Worm (Caenorhabditis elegans): ENCODE results near the gene mlc-4.
A peak's percentile ranks its signal among the peaks of the same experiment; 100 is the strongest.

mlc-4 gene

DNA sequence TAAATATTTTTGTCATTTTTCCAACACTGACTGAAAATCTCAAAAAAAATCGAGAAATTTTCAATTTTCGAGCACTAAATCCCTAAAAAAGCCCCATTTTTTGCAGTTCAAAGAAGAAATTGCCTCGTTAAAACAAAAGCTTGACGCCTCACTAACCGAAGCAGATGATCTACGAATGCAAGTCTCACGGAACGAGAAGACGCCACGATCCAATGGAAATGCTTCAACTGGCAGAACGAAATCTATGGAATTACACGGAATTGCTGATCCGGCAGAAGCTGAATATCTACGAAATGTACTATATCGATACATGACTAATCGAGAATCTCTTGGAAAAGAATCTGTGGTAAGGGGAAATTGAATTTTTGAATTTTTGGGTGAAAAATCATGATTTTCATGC is 30.3 kb upstream of the mlc-4 start (continued):
- TF ChIP-seq ceh-9 (tag; optimal IDR thresholded peaks at IDR 0.05) (no peak), ref-2 (tag; optimal IDR thresholded peaks at IDR 0.05) (peak; percentile 17), zip-5 (tag; optimal IDR thresholded peaks at IDR 0.05) (peak; percentile 36), pros-1 (tag; optimal IDR thresholded peaks at IDR 0.05) (no peak), ceh-2 (tag; optimal IDR thresholded peaks at IDR 0.05) (peak; percentile 48), pag-3 (tag; optimal IDR thresholded peaks at IDR 0.05; ENCODE audit: borderline replicate concordance) (no peak), dve-1 (tag; optimal IDR thresholded peaks at IDR 0.05) (no peak), unc-55 (GFP tag; optimal IDR thresholded peaks at IDR 0.05) (no peak)

DNA sequence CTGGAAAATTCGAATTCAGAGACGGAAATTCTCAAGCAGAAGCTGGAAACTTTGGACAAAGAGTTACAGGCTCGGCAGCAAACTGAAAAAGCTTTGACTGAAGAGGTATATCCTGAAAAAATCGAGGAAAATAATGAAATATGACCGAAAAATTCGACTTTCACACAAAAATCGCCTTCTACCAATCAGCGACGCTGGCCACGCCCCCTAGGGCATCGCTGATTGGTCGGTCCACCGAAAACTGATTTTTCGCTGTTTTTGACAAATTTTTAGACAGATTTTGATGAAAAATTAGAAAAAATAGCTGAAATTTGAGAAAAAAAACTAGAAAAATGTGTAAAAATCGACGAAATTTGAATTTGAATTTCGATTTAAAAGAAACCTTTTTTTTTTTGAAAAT is 25.3 kb upstream of the mlc-4 start:
- TF ChIP-seq zip-5 (tag; optimal IDR thresholded peaks at IDR 0.05), result no peak
- no peak for TF ChIP-seq unc-42 (tag; optimal IDR thresholded peaks at IDR 0.05)
- no peak for TF ChIP-seq ceh-31 (tag; optimal IDR thresholded peaks at IDR 0.05)
- peak; percentile 98 for TF ChIP-seq nfya-1 (tag; optimal IDR thresholded peaks at IDR 0.05)
- no peak for TF ChIP-seq madf-2 (tag; optimal IDR thresholded peaks at IDR 0.05)

DNA sequence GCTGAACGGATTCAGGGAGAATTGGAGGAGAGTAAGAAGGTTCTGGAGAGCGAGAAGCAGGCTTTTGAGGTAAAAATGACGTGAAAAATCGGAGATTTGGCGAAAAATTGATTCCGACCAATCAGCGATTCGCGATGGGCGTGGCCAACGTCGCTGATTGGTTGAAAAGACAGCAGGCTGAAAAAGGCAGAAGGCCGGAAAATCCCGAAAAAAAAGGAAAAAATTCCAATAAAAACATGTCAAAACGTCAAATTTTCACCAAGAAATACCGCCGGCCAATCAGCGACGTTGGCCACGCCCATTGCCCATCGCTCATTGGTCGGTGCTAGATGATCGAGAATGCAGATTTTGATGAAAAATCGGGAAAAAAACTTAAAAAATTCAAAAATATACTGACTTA is 23.9 kb upstream of the mlc-4 start:
- TF ChIP-seq nfya-1 (tag; optimal IDR thresholded peaks at IDR 0.05), result peak; percentile 82
- no peak for TF ChIP-seq ceh-6 (GFP tag; optimal IDR thresholded peaks at IDR 0.05)
- TF ChIP-seq tbx-7 (tag; optimal IDR thresholded peaks at IDR 0.05), result no peak

DNA sequence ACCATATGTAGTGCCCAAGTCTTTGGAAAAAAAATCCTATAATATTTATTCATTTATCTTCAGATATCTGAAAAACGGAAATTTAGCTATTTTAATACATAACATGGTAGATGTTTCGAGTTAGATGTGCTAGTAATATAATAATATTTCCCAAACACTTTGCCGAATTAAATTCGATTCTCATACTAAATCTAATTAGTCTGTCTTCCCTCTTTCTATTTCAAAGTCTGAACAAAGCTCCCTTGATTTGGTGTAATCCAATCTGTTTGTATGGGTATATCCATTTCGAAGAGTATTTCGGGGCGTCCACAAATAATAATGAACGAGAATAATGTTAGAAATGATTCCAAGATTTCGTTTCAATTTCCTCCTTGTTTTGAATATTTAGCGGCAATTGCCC is 20.8 kb upstream of the mlc-4 start:
- no peak for TF ChIP-seq nhr-232 (tag; optimal IDR thresholded peaks at IDR 0.05)
- peak; percentile 97 for TF ChIP-seq unc-42 (tag; optimal IDR thresholded peaks at IDR 0.05)
- TF ChIP-seq C38D4.7 (GFP tag; optimal IDR thresholded peaks at IDR 0.05), result no peak
- TF ChIP-seq sox-2 (GFP tag; IDR thresholded peaks at IDR 0.05), result no peak
- TF ChIP-seq ceh-31 (tag; optimal IDR thresholded peaks at IDR 0.05), result peak; percentile 29
- no peak for TF ChIP-seq ttx-3 (tag; optimal IDR thresholded peaks at IDR 0.05)

DNA sequence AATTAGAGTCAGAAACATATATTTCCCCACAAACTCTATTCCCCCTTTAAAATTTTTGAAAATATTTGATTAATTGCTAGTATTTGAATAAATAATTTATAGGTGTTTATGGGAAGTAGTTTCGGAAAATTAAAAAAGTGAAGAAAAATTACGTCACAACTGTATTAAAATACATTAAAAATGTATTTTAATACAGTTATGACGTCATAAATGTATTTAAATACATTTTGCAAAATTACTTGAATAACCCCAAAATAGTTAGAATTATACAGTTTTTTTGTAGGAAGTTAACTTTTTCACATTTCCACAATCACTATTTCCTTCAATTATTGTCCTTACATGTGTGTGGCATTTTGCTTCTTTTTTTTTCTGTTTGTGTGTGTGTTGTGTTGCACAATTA is 19.9 kb upstream of the mlc-4 start:
- no peak for TF ChIP-seq tbx-7 (tag; optimal IDR thresholded peaks at IDR 0.05)
- no peak for TF ChIP-seq rnt-1 (tag; optimal IDR thresholded peaks at IDR 0.05)
- no peak for TF ChIP-seq ets-4 (tag; optimal IDR thresholded peaks at IDR 0.05)
- no peak for TF ChIP-seq fkh-10 (GFP tag; optimal IDR thresholded peaks at IDR 0.05)
- no peak for TF ChIP-seq mec-3 (tag; optimal IDR thresholded peaks at IDR 0.05; ENCODE audit: borderline replicate concordance)
- no peak for TF ChIP-seq elt-4 (tag; optimal IDR thresholded peaks at IDR 0.05)
- TF ChIP-seq ama-1 (optimal IDR thresholded peaks at IDR 0.05), result no peak
- no peak for TF ChIP-seq ceh-48 (tag; optimal IDR thresholded peaks at IDR 0.05)
- TF ChIP-seq nfya-1 (tag; optimal IDR thresholded peaks at IDR 0.05), result no peak
- TF ChIP-seq eyg-1 (tag; optimal IDR thresholded peaks at IDR 0.05), result no peak
- no peak for TF ChIP-seq elt-2 (tag; optimal IDR thresholded peaks at IDR 0.05)
- no peak for TF ChIP-seq ztf-16 (tag; optimal IDR thresholded peaks at IDR 0.05)
- TF ChIP-seq Y22D7AL.16 (tag; optimal IDR thresholded peaks at IDR 0.05), result no peak
- TF ChIP-seq madf-2 (tag; optimal IDR thresholded peaks at IDR 0.05), result no peak

DNA sequence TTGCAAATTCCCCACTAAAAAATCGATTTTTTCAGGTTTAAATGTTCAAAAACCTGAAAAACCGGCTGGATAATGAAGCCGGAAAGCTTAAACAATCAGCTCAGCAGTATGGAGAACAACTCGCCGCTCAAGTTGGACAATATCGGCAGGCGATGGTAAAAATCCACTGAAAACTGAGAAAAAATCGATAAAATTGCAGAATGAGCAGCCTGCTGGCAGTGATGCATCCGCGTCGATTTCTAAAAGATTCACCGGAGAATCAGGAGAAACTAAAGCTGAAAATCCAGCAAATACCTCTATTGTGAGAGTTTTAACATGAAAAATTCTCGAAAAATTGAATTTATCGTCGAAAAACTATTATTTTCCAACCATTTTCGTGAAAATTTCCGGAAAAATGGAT is 11.9 kb upstream of the mlc-4 start, which contains the start of gene golg-4:
Gene golg-4, plus strand, starts transcription at position 34 of the 400 bp plus-strand sequence.
- no peak for TF ChIP-seq elt-2 (tag; optimal IDR thresholded peaks at IDR 0.05)
- TF ChIP-seq ceh-48 (tag; optimal IDR thresholded peaks at IDR 0.05), result peak; percentile 12

DNA sequence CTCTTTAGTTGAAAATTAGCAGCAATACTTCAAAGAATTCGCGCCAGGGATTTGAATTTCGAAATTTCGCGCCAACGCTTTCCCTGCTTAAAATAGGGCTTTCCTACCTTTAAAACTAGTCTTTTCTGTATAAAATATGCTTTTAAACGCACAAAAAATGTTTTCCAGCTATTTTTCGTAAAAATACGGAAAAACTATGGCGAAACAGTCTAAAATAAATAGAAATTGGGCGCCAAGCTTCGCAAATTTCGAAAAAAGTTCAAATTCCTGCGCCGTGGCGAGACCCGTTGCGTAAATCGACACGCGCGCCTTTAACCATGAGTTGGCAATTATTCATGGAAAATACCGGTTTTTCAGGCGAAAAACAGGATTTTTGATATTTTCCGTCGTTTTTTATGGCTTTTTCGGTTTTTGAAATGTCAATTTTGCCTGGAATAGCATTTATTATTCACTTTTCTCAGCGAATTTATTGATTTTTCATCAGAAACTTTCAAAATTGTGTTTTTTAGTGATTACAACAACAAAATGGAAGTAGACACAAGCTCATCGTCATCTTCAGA is 10.8 kb upstream of the mlc-4 start, which contains the start of the genes npp-9 and F59A2.5:
Gene npp-9, minus strand, starts transcription at position 126 of the 560 bp plus-strand sequence.
Gene F59A2.5, plus strand, starts transcription at position 510 of the 560 bp plus-strand sequence.
- no peak for TF ChIP-seq ama-1 (optimal IDR thresholded peaks at IDR 0.05)
- no peak for TF ChIP-seq ceh-45 (GFP tag; IDR thresholded peaks at IDR 0.05)
- TF ChIP-seq ceh-48 (tag; optimal IDR thresholded peaks at IDR 0.05), result no peak
- 0 out of 2 replicates have a peak, but pooled peaks have one; percentile 6 for TF ChIP-seq unc-3 (GFP tag; conservative IDR thresholded peaks at IDR 0.05)
- TF ChIP-seq unc-3 (tag; optimal IDR thresholded peaks at IDR 0.05), result no peak
- TF ChIP-seq tbx-2 (tag; optimal IDR thresholded peaks at IDR 0.05), result peak; percentile 8
- no peak for TF ChIP-seq pax-1 (tag; optimal IDR thresholded peaks at IDR 0.05)
- no peak for TF ChIP-seq fkh-6 (tag; optimal IDR thresholded peaks at IDR 0.05)
- TF ChIP-seq npax-4 (tag; optimal IDR thresholded peaks at IDR 0.05), result no peak
- TF ChIP-seq lim-6 (tag; optimal IDR thresholded peaks at IDR 0.05), result no peak
- TF ChIP-seq odd-2 (tag; optimal IDR thresholded peaks at IDR 0.05), result no peak
- no peak for TF ChIP-seq hlh-15 (tag; optimal IDR thresholded peaks at IDR 0.05)
- peak; percentile 15 for TF ChIP-seq nfya-1 (tag; optimal IDR thresholded peaks at IDR 0.05)
- TF ChIP-seq dve-1 (tag; optimal IDR thresholded peaks at IDR 0.05), result no peak
- no peak for TF ChIP-seq lin-11 (tag; optimal IDR thresholded peaks at IDR 0.05)
- no peak for TF ChIP-seq elt-2 (tag; optimal IDR thresholded peaks at IDR 0.05)

Measured in whole organism, late embryonic.